Fruit fly (Drosophila melanogaster): Measurements from ENCODE around the gene Hsp67Bc.

Gene Hsp67Bc

DNA sequence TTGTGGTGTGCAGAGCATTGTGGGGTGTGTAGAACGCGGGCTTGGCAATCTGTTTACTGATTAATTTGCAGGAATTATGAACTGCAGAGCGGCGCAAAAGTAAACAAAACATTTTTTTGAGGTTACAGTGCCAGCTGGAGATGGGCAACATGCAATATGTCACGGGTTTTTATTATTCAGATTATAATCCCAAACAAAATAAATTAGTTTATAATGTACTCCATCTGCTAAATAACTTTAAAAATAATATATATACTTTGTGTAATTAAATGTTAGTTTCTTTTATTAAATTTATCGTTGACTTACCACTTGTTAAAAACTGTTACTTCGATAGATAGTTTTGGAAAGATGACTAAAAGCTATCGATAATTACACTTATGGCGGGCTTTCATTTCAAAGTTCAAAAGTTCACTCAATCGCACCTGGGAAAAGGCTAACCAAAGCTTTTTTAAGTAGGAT lies 1.4 kb downstream of the Hsp67Bc start, which contains the start of gene Fdx1 (continued):
- TF ChIP-seq B-H2 (GFP tag; optimal IDR thresholded peaks at IDR 0.05) = peak; percentile 18
- peak; percentile 90 for TF ChIP-seq E2f2 (GFP tag; IDR thresholded peaks at IDR 0.05)
- peak; percentile 30; the same call in 1 of the 2 replicates for TF ChIP-seq CG7372 (GFP tag; IDR thresholded peaks at IDR 0.05)
- peak; percentile 10 for TF ChIP-seq CG9437 (GFP tag; optimal IDR thresholded peaks at IDR 0.05)
- TF ChIP-seq lbe (GFP tag; optimal IDR thresholded peaks at IDR 0.05) = peak; percentile 43
- TF ChIP-seq Blimp-1 (GFP tag; optimal IDR thresholded peaks at IDR 0.05) = no peak
- TF ChIP-seq CG2199 (GFP tag; IDR thresholded peaks at IDR 0.05) = no peak
- no peak for TF ChIP-seq Doc2 (GFP tag; IDR thresholded peaks at IDR 0.05)
- TF ChIP-seq NK7.1 (GFP tag; optimal IDR thresholded peaks at IDR 0.05) = no peak
- no peak for TF ChIP-seq CG3065 (GFP tag; optimal IDR thresholded peaks at IDR 0.05)
- TF ChIP-seq CG8388 (GFP tag; optimal IDR thresholded peaks at IDR 0.05) = peak; percentile 40
- TF ChIP-seq Gsc (GFP tag; IDR thresholded peaks at IDR 0.05) = no peak
- TF ChIP-seq CG1832 (GFP tag; optimal IDR thresholded peaks at IDR 0.05) = no peak
- TF ChIP-seq lmd (GFP tag; IDR thresholded peaks at IDR 0.05) = no peak; the same call in 1 of the 2 replicates
- peak; percentile 5 for TF ChIP-seq Spps (tag; optimal IDR thresholded peaks at IDR 0.05)
- TF ChIP-seq Bgb (GFP tag; IDR thresholded peaks at IDR 0.05; ENCODE audit: partially characterized antibody) = peak; percentile 33; the same call in 1 of the 2 replicates
- no peak for TF ChIP-seq jing (GFP tag; optimal IDR thresholded peaks at IDR 0.05)
- peak; percentile 33 for TF ChIP-seq CG12155 (GFP tag; optimal IDR thresholded peaks at IDR 0.05)
- TF ChIP-seq CG32767 (GFP tag; IDR thresholded peaks at IDR 0.05) = 0 out of 2 replicates have a peak, but pooled peaks have one; percentile 17
- TF ChIP-seq CG7786 (GFP tag; optimal IDR thresholded peaks at IDR 0.05) = no peak
- no peak for TF ChIP-seq CG12104 (GFP tag; optimal IDR thresholded peaks at IDR 0.05)
- TF ChIP-seq CG4730 (GFP tag; IDR thresholded peaks at IDR 0.05) = no peak
- TF ChIP-seq esg (GFP tag; conservative IDR thresholded peaks at IDR 0.05) = peak; percentile 21; the same call in 1 of the 2 replicates
- no peak for TF ChIP-seq NC2α (GFP tag; optimal IDR thresholded peaks at IDR 0.05)
- 0 out of 3 replicates have a peak, but pooled peaks have one; percentile 22 for TF ChIP-seq CG11695 (GFP tag; IDR thresholded peaks at IDR 0.05)
- TF ChIP-seq CG10321 (GFP tag; IDR thresholded peaks at IDR 0.05) = no peak
- TF ChIP-seq pfk (GFP tag; optimal IDR thresholded peaks at IDR 0.05) = no peak
- TF ChIP-seq kah (GFP tag; optimal IDR thresholded peaks at IDR 0.05) = no peak
- no peak for TF ChIP-seq tup (GFP tag; optimal IDR thresholded peaks at IDR 0.05)
- no peak for TF ChIP-seq CG4282 (GFP tag; optimal IDR thresholded peaks at IDR 0.05)
- TF ChIP-seq dati (GFP tag; IDR thresholded peaks at IDR 0.05) = no peak
- no peak for TF ChIP-seq HHEX (GFP tag; optimal IDR thresholded peaks at IDR 0.05)
- no peak for TF ChIP-seq CG14667 (GFP tag; IDR thresholded peaks at IDR 0.05)
- no peak for TF ChIP-seq ab (GFP tag; optimal IDR thresholded peaks at IDR 0.05)
- TF ChIP-seq CG8359 (GFP tag; optimal IDR thresholded peaks at IDR 0.05; ENCODE audit: borderline replicate concordance) = no peak
- peak; percentile 43 for TF ChIP-seq CG18262 (tag; optimal IDR thresholded peaks at IDR 0.05)
- TF ChIP-seq CG33557 (GFP tag; optimal IDR thresholded peaks at IDR 0.05) = peak; percentile 20
- no peak for TF ChIP-seq eve (GFP tag; optimal IDR thresholded peaks at IDR 0.05)
- no peak for TF ChIP-seq CG8765 (GFP tag; IDR thresholded peaks at IDR 0.05)
- no peak for TF ChIP-seq CG2678 (tag; optimal IDR thresholded peaks at IDR 0.05)
- no peak for TF ChIP-seq da (GFP tag; optimal IDR thresholded peaks at IDR 0.05)
- TF ChIP-seq Dref (GFP tag; IDR thresholded peaks at IDR 0.05) = peak; percentile 66
- TF ChIP-seq CG4360 (GFP tag; IDR thresholded peaks at IDR 0.05) = no peak
- TF ChIP-seq CG11560 (tag; IDR thresholded peaks at IDR 0.05) = no peak
- no peak for TF ChIP-seq zfh1 (GFP tag; IDR thresholded peaks at IDR 0.05)
- TF ChIP-seq Dll (GFP tag; IDR thresholded peaks at IDR 0.05; ENCODE audit: partially characterized antibody) = peak; percentile 80
- no peak for TF ChIP-seq slou (GFP tag; optimal IDR thresholded peaks at IDR 0.05)
- peak in 1 of 3 experiments; percentile 14 for TF ChIP-seq lola (GFP tag; optimal IDR thresholded peaks at IDR 0.05)
- no peak for TF ChIP-seq CG9876 (GFP tag; optimal IDR thresholded peaks at IDR 0.05)
- TF ChIP-seq Ptx1 (GFP tag; IDR thresholded peaks at IDR 0.05) = peak; percentile 60
- peak; percentile 68 for TF ChIP-seq CG17328 (GFP tag; IDR thresholded peaks at IDR 0.05)

Measured in whole organism, embryonic.